Worm (Caenorhabditis elegans) whole organism, mixed stage, embryonic: ENCODE results near the gene T13A10.64.

Experiments used
- bed-3 ChIP-seq: fragments of 200-800 bp; sonication (Bioruptor generic); optimal IDR thresholded peaks from 3 replicates; lab custom pipeline; 2018; ENCODE audit warnings: mild to moderate bottlenecking, missing genetic modification characterization, moderate library complexity, missing compliant biosample characterization
- blmp-1 ChIP-seq: fragments of 150-350 bp; optimal IDR thresholded peaks from 2 replicates; lab custom pipeline; 2014; ENCODE audit warnings: missing biosample characterization, missing genetic modification characterization
- ceh-39 ChIP-seq: fragments of 150-350 bp; optimal IDR thresholded peaks from 2 replicates; lab custom pipeline; 2014; ENCODE audit warnings: missing biosample characterization, missing genetic modification characterization
- ceh-43 ChIP-seq: fragments of 200-800 bp; sonication (Bioruptor generic); optimal IDR thresholded peaks from 2 replicates; lab custom pipeline; 2018; ENCODE audit warnings: mild to moderate bottlenecking, missing genetic modification characterization, moderate library complexity, missing compliant biosample characterization
- ceh-83 ChIP-seq: fragments of 200-800 bp; sonication (Bioruptor generic); optimal IDR thresholded peaks from 2 replicates; lab custom pipeline; 2018; ENCODE audit warnings: mild to moderate bottlenecking, missing genetic modification characterization, missing compliant biosample characterization
- ces-1 ChIP-seq: fragments of 150-350 bp; optimal IDR thresholded peaks from 2 replicates; lab custom pipeline; 2014; ENCODE audit warnings: missing biosample characterization, missing genetic modification reagents, missing genetic modification characterization
- cnd-1 ChIP-seq: fragments of 200-800 bp; sonication (Bioruptor generic); optimal IDR thresholded peaks from 2 replicates; lab custom pipeline; 2018; ENCODE audit warnings: mild to moderate bottlenecking, missing genetic modification characterization, missing compliant biosample characterization
- drap-1 ChIP-seq: fragments of 200-800 bp; sonication (Bioruptor generic); optimal IDR thresholded peaks from 3 replicates; lab custom pipeline; 2018; ENCODE audit warnings: mild to moderate bottlenecking, missing genetic modification characterization, missing compliant biosample characterization
- elt-1 ChIP-seq: sonication (generic microtip); optimal IDR thresholded peaks from 2 replicates; lab custom pipeline; 2017; ENCODE audit warnings: missing genetic modification characterization, mild to moderate bottlenecking, missing compliant biosample characterization, antibody characterized with exemption, moderate library complexity, borderline replicate concordance; ENCODE audit not compliant: insufficient read depth
- elt-3 ChIP-seq: fragments of 150-350 bp; optimal IDR thresholded peaks from 2 replicates; lab custom pipeline; 2014; ENCODE audit warnings: missing biosample characterization, missing genetic modification characterization
- ham-2 ChIP-seq: fragments of 200-800 bp; sonication (Bioruptor generic); optimal IDR thresholded peaks from 2 replicates; lab custom pipeline; 2018; ENCODE audit warnings: mild to moderate bottlenecking, missing genetic modification characterization, missing compliant biosample characterization
- lin-13 ChIP-seq: fragments of 150-350 bp; optimal IDR thresholded peaks from 2 replicates; lab custom pipeline; 2014; ENCODE audit warnings: missing biosample characterization, missing genetic modification characterization
- lin-32 ChIP-seq: fragments of 200-800 bp; sonication (Bioruptor generic); optimal IDR thresholded peaks from 2 replicates; lab custom pipeline; 2018; ENCODE audit warnings: mild to moderate bottlenecking, missing genetic modification characterization, missing compliant biosample characterization
- lsy-2 ChIP-seq: fragments of 150-350 bp; optimal IDR thresholded peaks from 2 replicates; lab custom pipeline; 2014; ENCODE audit warnings: missing biosample characterization, missing genetic modification characterization
- mab-5 ChIP-seq: fragments of 150-350 bp; optimal IDR thresholded peaks from 2 replicates; lab custom pipeline; 2014; ENCODE audit warnings: missing biosample characterization, missing genetic modification characterization
- mep-1 ChIP-seq: fragments of 150-350 bp; optimal IDR thresholded peaks from 2 replicates; lab custom pipeline; 2017; ENCODE audit warnings: missing biosample characterization, missing genetic modification reagents, missing genetic modification characterization, inconsistent platforms
- mls-2 ChIP-seq: sonication (generic microtip); optimal IDR thresholded peaks from 2 replicates; lab custom pipeline; 2016; ENCODE audit warnings: mild to moderate bottlenecking, missing genetic modification characterization, moderate library complexity, missing compliant biosample characterization
- nhr-12 ChIP-seq: fragments of 150-350 bp; optimal IDR thresholded peaks from 2 replicates; lab custom pipeline; 2014; ENCODE audit warnings: missing biosample characterization, missing genetic modification characterization
- nhr-2 ChIP-seq: fragments of 150-350 bp; optimal IDR thresholded peaks from 2 replicates; lab custom pipeline; 2014; ENCODE audit warnings: missing biosample characterization, missing genetic modification characterization
- nhr-237 ChIP-seq: fragments of 150-350 bp; optimal IDR thresholded peaks from 2 replicates; lab custom pipeline; 2014; ENCODE audit warnings: missing biosample characterization, missing genetic modification characterization
- nhr-28 ChIP-seq: fragments of 150-350 bp; optimal IDR thresholded peaks from 2 replicates; lab custom pipeline; 2014; ENCODE audit warnings: missing biosample characterization, missing genetic modification characterization
- nhr-76 ChIP-seq: sonication (generic microtip); optimal IDR thresholded peaks from 2 replicates; lab custom pipeline; 2017; ENCODE audit warnings: missing biosample characterization, missing genetic modification characterization
- pha-4 ChIP-seq: fragments of 150-350 bp; optimal IDR thresholded peaks from 2 replicates; lab custom pipeline; 2018; ENCODE audit warnings: missing biosample characterization, missing genetic modification reagents, missing genetic modification characterization
- sem-2 ChIP-seq: fragments of 200-800 bp; sonication (Bioruptor generic); optimal IDR thresholded peaks from 2 replicates; lab custom pipeline; 2018; ENCODE audit warnings: mild to moderate bottlenecking, missing genetic modification characterization, missing compliant biosample characterization
- tbx-8 ChIP-seq: fragments of 200-800 bp; sonication (Bioruptor generic); optimal IDR thresholded peaks from 2 replicates; lab custom pipeline; 2018; ENCODE audit warnings: mild to moderate bottlenecking, missing genetic modification characterization, moderate library complexity, missing compliant biosample characterization
- unc-120 ChIP-seq: sonication (generic microtip); optimal IDR thresholded peaks from 2 replicates; lab custom pipeline; 2017; ENCODE audit warnings: missing genetic modification characterization, missing compliant biosample characterization; ENCODE audit not compliant: poor library complexity, severe bottlenecking
- ztf-11 ChIP-seq: fragments of 150-350 bp; optimal IDR thresholded peaks from 2 replicates; lab custom pipeline; 2014; ENCODE audit warnings: missing biosample characterization, missing genetic modification characterization

Gene T13A10.64

ce11 chrIV:6225143-6225542 lies 29.6 kb upstream of the T13A10.64 start, which contains the start of gene C49A9.2:
Gene C49A9.2, plus strand, starts transcription at chrIV:6225443.
- TF ChIP-seq ces-1 (GFP tag; lab: Kevin White, UChicago) = no peak
- TF ChIP-seq unc-120 (tag; lab: Kevin White, UChicago) = no peak
- TF ChIP-seq nhr-28 (tag; lab: Kevin White, UChicago) = no peak
- TF ChIP-seq blmp-1 (tag; lab: Kevin White, UChicago) = no peak
- TF ChIP-seq ceh-43 = no peak
- TF ChIP-seq tbx-8 (GFP tag; lab: Kevin White, UChicago) = no peak
- no peak for TF ChIP-seq bed-3 (GFP tag; lab: Kevin White, UChicago)
- no peak for TF ChIP-seq ham-2 (GFP tag; lab: Kevin White, UChicago)
- TF ChIP-seq sem-2 (GFP tag; lab: Kevin White, UChicago) = no peak
- TF ChIP-seq ztf-11 (tag; lab: Kevin White, UChicago) = no peak
- no peak for TF ChIP-seq cnd-1 (tag; lab: Kevin White, UChicago)
- no peak for TF ChIP-seq elt-1 (tag; lab: Kevin White, UChicago)
- no peak for TF ChIP-seq ceh-83 (GFP tag; lab: Kevin White, UChicago)
- TF ChIP-seq nhr-2 (tag; lab: Kevin White, UChicago) = no peak
- TF ChIP-seq mab-5 = no peak
- TF ChIP-seq mls-2 (tag; lab: Kevin White, UChicago) = no peak
- TF ChIP-seq drap-1 = no peak
- no peak for TF ChIP-seq elt-3 (tag; lab: Kevin White, UChicago)
- TF ChIP-seq nhr-12 (tag; lab: Kevin White, UChicago) = no peak
- no peak for TF ChIP-seq nhr-237

- TF ChIP-seq drap-1 (no peak), lsy-2 (no peak), ceh-39 (tag; lab: Kevin White, UChicago) (no peak), elt-3 (tag; lab: Kevin White, UChicago) (no peak), lin-32 (GFP tag; lab: Kevin White, UChicago) (no peak), nhr-12 (tag; lab: Kevin White, UChicago) (no peak), unc-120 (tag; lab: Kevin White, UChicago) (no peak), tbx-8 (GFP tag; lab: Kevin White, UChicago) (no peak), nhr-76 (tag; lab: Kevin White, UChicago) (no peak), mep-1 (no peak), elt-1 (tag; lab: Kevin White, UChicago) (no peak), nhr-28 (tag; lab: Kevin White, UChicago) (no peak), pha-4 (tag; lab: Kevin White, UChicago) (no peak), ham-2 (GFP tag; lab: Kevin White, UChicago) (no peak)
Observed at ce11 chrIV:6227974-6228373, 26.8 kb upstream of the T13A10.64 start, which contains the start of gene C49A9.1. Gene C49A9.1, plus strand, starts transcription at chrIV:6228190.

DNA sequence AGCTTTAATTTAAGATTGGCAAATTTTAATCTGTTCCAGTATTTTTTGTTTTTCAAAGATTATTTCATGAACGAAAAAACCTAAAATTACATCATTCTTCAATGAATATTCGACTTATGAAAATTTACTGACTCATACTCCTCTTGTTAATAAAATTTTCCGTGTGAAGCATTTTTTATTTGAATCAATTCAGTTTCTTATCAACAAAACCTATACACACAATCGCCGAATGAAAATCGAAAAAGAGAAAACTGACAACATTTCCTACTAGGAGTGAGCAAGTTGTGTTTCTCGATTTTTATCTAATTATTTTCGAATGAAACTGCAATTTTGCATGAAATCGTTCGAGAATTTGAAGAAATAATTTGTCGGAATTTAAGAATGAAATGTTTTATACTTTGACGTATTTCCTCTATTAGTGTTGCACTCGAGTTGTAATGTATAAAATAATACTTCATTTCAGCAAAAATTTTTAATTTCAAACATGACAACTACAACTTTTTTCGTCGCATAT lies 24.1 kb upstream of the T13A10.64 start, which contains the start of gene F58F9.4:
F58F9.4 (plus strand) TSS at position 464 of the 514 bp plus-strand sequence.
- no peak for TF ChIP-seq mab-5
- no peak for TF ChIP-seq mls-2 (tag; lab: Kevin White, UChicago)
- TF ChIP-seq tbx-8 (GFP tag; lab: Kevin White, UChicago) = no peak
- TF ChIP-seq elt-3 (tag; lab: Kevin White, UChicago) = no peak
- TF ChIP-seq, all 35 proteins: peak for 0

DNA sequence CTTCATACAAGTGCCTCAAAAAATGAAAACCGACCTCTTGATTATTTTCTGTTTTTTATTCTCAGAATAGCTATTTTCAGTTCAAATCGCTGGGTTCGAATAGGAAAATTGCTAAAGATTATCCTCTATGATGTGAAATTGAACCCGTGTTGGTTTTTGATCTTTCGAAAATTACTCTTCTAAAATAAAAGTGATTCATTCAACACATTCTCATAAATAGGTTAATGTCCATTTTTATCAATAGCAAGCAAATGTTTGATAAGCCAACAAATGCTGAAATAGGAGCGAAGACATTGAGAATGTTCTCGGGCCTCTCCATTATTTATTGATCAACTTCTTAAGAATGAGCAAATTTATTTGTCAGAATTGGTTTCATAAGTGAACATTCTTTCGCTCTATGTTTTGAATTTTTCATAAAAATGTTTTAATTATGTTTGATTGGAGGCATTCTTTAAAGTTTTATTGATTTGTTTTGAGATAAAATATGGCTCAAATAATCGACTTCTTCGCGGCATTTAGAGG lies 21.9 kb upstream of the T13A10.64 start, which contains the start of gene F58F9.3:
F58F9.3 (plus strand) TSS at position 472 of the 522 bp plus-strand sequence.
- TF ChIP-seq ztf-11 (tag; lab: Kevin White, UChicago) (no peak), ceh-43 (no peak), tbx-8 (GFP tag; lab: Kevin White, UChicago) (no peak), nhr-2 (tag; lab: Kevin White, UChicago) (no peak), sem-2 (GFP tag; lab: Kevin White, UChicago) (no peak), lin-13 (tag; lab: Kevin White, UChicago) (no peak), nhr-76 (tag; lab: Kevin White, UChicago) (no peak), elt-3 (tag; lab: Kevin White, UChicago) (no peak), nhr-28 (tag; lab: Kevin White, UChicago) (no peak), ceh-83 (GFP tag; lab: Kevin White, UChicago) (no peak)
- TF ChIP-seq, all 35 proteins: peak for 0
